Worm (Caenorhabditis elegans) whole organism, L1 larva: ENCODE results near the gene med-2.

Experiments used
- C16A3.4 ChIP-seq: fragments of 150-350 bp; optimal IDR thresholded peaks from 2 replicates; lab custom pipeline; 2014; ENCODE audit warnings: missing biosample characterization, missing genetic modification characterization
- C34B4.2 ChIP-seq: sonication (generic microtip); optimal IDR thresholded peaks from 2 replicates; lab custom pipeline; 2017; ENCODE audit warnings: mild to moderate bottlenecking, missing genetic modification characterization, missing compliant biosample characterization
- F16B12.6 ChIP-seq: fragments of 150-350 bp; optimal IDR thresholded peaks from 2 replicates; lab custom pipeline; 2014; ENCODE audit warnings: missing biosample characterization, missing genetic modification characterization
- Y116A8C.19 ChIP-seq: sonication (generic microtip); optimal IDR thresholded peaks from 2 replicates; lab custom pipeline; 2016; ENCODE audit warnings: missing compliant biosample characterization, missing genetic modification characterization, borderline replicate concordance
- aha-1 ChIP-seq: fragments of 150-350 bp; optimal IDR thresholded peaks from 2 replicates; lab custom pipeline; 2014; ENCODE audit warnings: missing biosample characterization, missing genetic modification characterization
- alr-1 ChIP-seq: fragments of 200-800 bp; sonication (Bioruptor generic); optimal IDR thresholded peaks from 2 replicates; lab custom pipeline; 2018; ENCODE audit warnings: borderline replicate concordance, mild to moderate bottlenecking, missing genetic modification characterization, missing compliant biosample characterization
- aly-2 ChIP-seq: fragments of 150-350 bp; optimal IDR thresholded peaks from 2 replicates; lab custom pipeline; 2014; ENCODE audit warnings: missing biosample characterization, missing genetic modification characterization
- ama-1 ChIP-seq: fragments of 150-350 bp; optimal IDR thresholded peaks from 2 replicates; lab custom pipeline; 2014
- ceh-8 ChIP-seq: fragments of 200-800 bp; sonication (Bioruptor generic); optimal IDR thresholded peaks from 2 replicates; lab custom pipeline; 2018; ENCODE audit warnings: mild to moderate bottlenecking, missing genetic modification characterization, moderate library complexity, missing compliant biosample characterization
- ces-1 ChIP-seq: fragments of 150-350 bp; optimal IDR thresholded peaks from 2 replicates; lab custom pipeline; 2014; ENCODE audit warnings: missing biosample characterization, missing genetic modification reagents, missing genetic modification characterization
- dsc-1 ChIP-seq: sonication (generic microtip); optimal IDR thresholded peaks from 2 replicates; lab custom pipeline; 2016; ENCODE audit warnings: mild to moderate bottlenecking, missing genetic modification characterization, missing compliant biosample characterization
- egl-27 ChIP-seq, 2 experiments: fragments of 150-350 bp in 1 of 2; sonication (generic microtip); optimal IDR thresholded peaks; 3 replicates each; lab custom pipeline; 2017 to 2018; ENCODE audit warnings: missing biosample characterization in 2 of 2, missing genetic modification characterization in 2 of 2, missing genetic modification reagents in 2 of 2
- elt-3 ChIP-seq, 6 experiments: fragments of 150-350 bp in 1 of 6; sonication (generic microtip); optimal IDR thresholded peaks; 2 replicates each; lab custom pipeline; 2017 to 2018; ENCODE audit warnings: missing biosample characterization in 6 of 6, missing genetic modification characterization in 6 of 6, inconsistent platforms in 1 of 6
- fkh-10 ChIP-seq: sonication (generic microtip); optimal IDR thresholded peaks from 2 replicates; lab custom pipeline; 2017; ENCODE audit warnings: missing biosample characterization, missing genetic modification reagents, missing genetic modification characterization
- fos-1 ChIP-seq: fragments of 150-350 bp; optimal IDR thresholded peaks from 2 replicates; lab custom pipeline; 2014; ENCODE audit warnings: missing biosample characterization, missing genetic modification characterization
- grh-1 ChIP-seq: fragments of 200-800 bp; sonication (Bioruptor generic); IDR thresholded peaks from 2 replicates; pipeline ENCODE4 v1.3.6; 2022; ENCODE audit warnings: missing genetic modification reagents, missing genetic modification characterization, missing compliant biosample characterization
- hlh-17 ChIP-seq: fragments of 200-800 bp; sonication (Bioruptor generic); optimal IDR thresholded peaks from 2 replicates; lab custom pipeline; 2018; ENCODE audit warnings: missing genetic modification characterization, mild to moderate bottlenecking, missing compliant biosample characterization, moderate library complexity, borderline replicate concordance
- hpl-2 ChIP-seq: fragments of 150-350 bp; optimal IDR thresholded peaks from 2 replicates; lab custom pipeline; 2014; ENCODE audit warnings: missing biosample characterization, missing genetic modification reagents, missing genetic modification characterization
- irx-1 ChIP-seq: sonication (generic microtip); optimal IDR thresholded peaks from 2 replicates; lab custom pipeline; 2016; ENCODE audit warnings: missing genetic modification characterization, missing compliant biosample characterization
- jun-1 ChIP-seq: fragments of 150-350 bp; optimal IDR thresholded peaks from 2 replicates; lab custom pipeline; 2014; ENCODE audit warnings: missing biosample characterization, missing genetic modification reagents, missing genetic modification characterization
- lin-13 ChIP-seq: fragments of 150-350 bp; optimal IDR thresholded peaks from 2 replicates; lab custom pipeline; 2014; ENCODE audit warnings: missing biosample characterization, missing genetic modification reagents, missing genetic modification characterization
- lin-15B ChIP-seq: fragments of 150-350 bp; sonication (generic microtip); optimal IDR thresholded peaks from 3 replicates; lab custom pipeline; 2014; ENCODE audit warnings: missing biosample characterization, missing genetic modification characterization
- lin-39 ChIP-seq: fragments of 150-350 bp; optimal IDR thresholded peaks from 2 replicates; lab custom pipeline; 2014; ENCODE audit warnings: missing biosample characterization, missing genetic modification reagents, missing genetic modification characterization
- mdl-1 ChIP-seq, 2 experiments: fragments of 150-350 bp; optimal IDR thresholded peaks; 2 replicates each; lab custom pipeline; 2014 to 2017; ENCODE audit warnings: missing biosample characterization in 2 of 2, missing genetic modification characterization in 2 of 2, inconsistent platforms in 1 of 2
- nhr-12 ChIP-seq: sonication (generic microtip); optimal IDR thresholded peaks from 2 replicates; lab custom pipeline; 2017; ENCODE audit warnings: missing biosample characterization, missing genetic modification characterization
- nhr-19 ChIP-seq: fragments of 200-800 bp; sonication (Bioruptor generic); conservative IDR thresholded peaks from 2 replicates; pipeline ENCODE4 v1.3.6; 2022; ENCODE audit warnings: missing genetic modification characterization, missing compliant biosample characterization
- nhr-20 ChIP-seq: sonication (generic microtip); optimal IDR thresholded peaks from 2 replicates; lab custom pipeline; 2016; ENCODE audit warnings: mild to moderate bottlenecking, missing genetic modification characterization, missing compliant biosample characterization
- nhr-28 ChIP-seq: fragments of 150-350 bp; optimal IDR thresholded peaks from 2 replicates; lab custom pipeline; 2014; ENCODE audit warnings: missing biosample characterization, missing genetic modification characterization
- nhr-71 ChIP-seq: sonication (generic microtip); optimal IDR thresholded peaks from 2 replicates; lab custom pipeline; 2016; ENCODE audit warnings: mild to moderate bottlenecking, missing genetic modification characterization, moderate library complexity, missing compliant biosample characterization
- nhr-77 ChIP-seq: fragments of 150-350 bp; optimal IDR thresholded peaks from 2 replicates; lab custom pipeline; 2014; ENCODE audit warnings: missing biosample characterization, missing genetic modification characterization
- nhr-90 ChIP-seq: sonication (generic microtip); optimal IDR thresholded peaks from 2 replicates; lab custom pipeline; 2016; ENCODE audit warnings: mild to moderate bottlenecking, missing genetic modification characterization, missing compliant biosample characterization; ENCODE audit not compliant: poor library complexity
- rnt-1 ChIP-seq: sonication (generic microtip); optimal IDR thresholded peaks from 2 replicates; lab custom pipeline; 2016; ENCODE audit warnings: mild to moderate bottlenecking, missing genetic modification characterization, moderate library complexity, missing compliant biosample characterization
- skn-1 ChIP-seq: fragments of 150-350 bp; optimal IDR thresholded peaks from 2 replicates; lab custom pipeline; 2014; ENCODE audit warnings: missing biosample characterization, missing genetic modification characterization
- snpc-4 ChIP-seq: fragments of 150-350 bp; optimal IDR thresholded peaks from 2 replicates; lab custom pipeline; 2014; ENCODE audit warnings: missing biosample characterization, missing genetic modification characterization
- sox-4 ChIP-seq: sonication (generic microtip); optimal IDR thresholded peaks from 2 replicates; lab custom pipeline; 2016; ENCODE audit warnings: missing genetic modification characterization, missing compliant biosample characterization
- sup-37 ChIP-seq: fragments of 200-800 bp; sonication (Bioruptor generic); optimal IDR thresholded peaks from 2 replicates; lab custom pipeline; 2018; ENCODE audit warnings: mild to moderate bottlenecking, missing genetic modification characterization, missing compliant biosample characterization
- swsn-7 ChIP-seq: sonication (generic microtip); optimal IDR thresholded peaks from 2 replicates; lab custom pipeline; 2016; ENCODE audit warnings: missing genetic modification characterization, missing compliant biosample characterization
- tbx-2 ChIP-seq: sonication (generic microtip); optimal IDR thresholded peaks from 2 replicates; lab custom pipeline; 2016; ENCODE audit warnings: missing genetic modification characterization, missing compliant biosample characterization
- unc-30 ChIP-seq: sonication (generic microtip); optimal IDR thresholded peaks from 2 replicates; lab custom pipeline; 2017; ENCODE audit warnings: missing biosample characterization, missing genetic modification characterization
- unc-86 ChIP-seq: sonication (generic microtip); optimal IDR thresholded peaks from 2 replicates; lab custom pipeline; 2016; ENCODE audit warnings: missing genetic modification characterization, missing compliant biosample characterization
- unc-98 ChIP-seq: fragments of 200-800 bp; sonication (Bioruptor generic); IDR thresholded peaks from 2 replicates; pipeline ENCODE4 v1.3.6; 2022; ENCODE audit warnings: missing genetic modification characterization, missing compliant biosample characterization
- zag-1 ChIP-seq: fragments of 150-350 bp; optimal IDR thresholded peaks from 2 replicates; lab custom pipeline; 2014; ENCODE audit warnings: missing biosample characterization, missing genetic modification characterization
- zip-4 ChIP-seq: fragments of 200-800 bp; sonication (Bioruptor generic); optimal IDR thresholded peaks from 2 replicates; lab custom pipeline; 2018; ENCODE audit warnings: mild to moderate bottlenecking, missing genetic modification characterization, moderate library complexity, missing compliant biosample characterization
- ztf-11 ChIP-seq, 2 experiments: sonication (generic microtip); optimal IDR thresholded peaks; 2 replicates each; lab custom pipeline; 2016 to 2017; ENCODE audit warnings: missing genetic modification characterization in 2 of 2, missing biosample characterization in 1 of 2, missing compliant biosample characterization in 1 of 2
- ztf-4 ChIP-seq: fragments of 150-350 bp; optimal IDR thresholded peaks from 2 replicates; lab custom pipeline; 2014; ENCODE audit warnings: missing biosample characterization, missing genetic modification characterization

The med-2 gene

DNA sequence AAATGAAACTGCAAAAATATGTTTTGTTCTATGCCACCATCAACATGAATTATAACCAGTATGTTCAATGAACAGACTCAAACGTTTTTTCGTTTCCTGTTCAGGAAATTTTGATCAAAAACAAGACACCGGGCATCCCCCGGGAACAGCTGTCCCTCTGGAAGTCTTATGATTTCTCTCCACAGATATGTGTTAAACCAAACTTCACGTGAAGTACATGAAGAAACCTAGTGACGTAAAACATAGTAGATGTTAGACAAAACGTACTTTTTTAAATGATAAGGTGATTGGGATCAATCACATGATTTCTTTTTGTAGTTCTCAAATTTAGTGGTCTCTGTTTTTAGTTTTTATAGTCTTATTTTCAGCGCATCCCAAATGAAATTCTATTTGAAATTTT, 14.2 kb downstream of the med-2 start (continued):
- TF ChIP-seq nhr-12 (tag; lab: Kevin White, UChicago) = no peak
- TF ChIP-seq egl-27 (tag; optimal IDR thresholded peaks at IDR 0.05; lab: Kevin White, UChicago) = no peak
- no peak for TF ChIP-seq aly-2
- peak; percentile 40 for TF ChIP-seq ztf-4
- TF ChIP-seq irx-1 (tag; lab: Kevin White, UChicago) = no peak
- TF ChIP-seq zip-4 (GFP tag; lab: Kevin White, UChicago) = no peak
- TF ChIP-seq grh-1 (GFP tag; lab: Robert Waterston, UW) = peak; percentile 50
- no peak for TF ChIP-seq Y116A8C.19 (tag; lab: Kevin White, UChicago)
- TF ChIP-seq lin-15B (tag; lab: Kevin White, UChicago) = no peak
- TF ChIP-seq ama-1 (lab: Kevin White, UChicago) = no peak
- TF ChIP-seq ztf-11 (tag; optimal IDR thresholded peaks at IDR 0.05; lab: Kevin White, UChicago) = no peak
- peak; percentile 91 for TF ChIP-seq nhr-71
- TF ChIP-seq dsc-1 (tag; lab: Kevin White, UChicago) = no peak
- peak; percentile 29 for TF ChIP-seq lin-39
- peak; percentile 83 for TF ChIP-seq nhr-20 (tag; lab: Kevin White, UChicago)
- TF ChIP-seq snpc-4 (tag; lab: Kevin White, UChicago) = no peak
- no peak for TF ChIP-seq aha-1
- no peak for TF ChIP-seq ces-1 (GFP tag; lab: Kevin White, UChicago)
- TF ChIP-seq C34B4.2 (tag; lab: Kevin White, UChicago) = no peak
- TF ChIP-seq sup-37 = no peak
- no peak for TF ChIP-seq F16B12.6 (tag; lab: Kevin White, UChicago)
- TF ChIP-seq mdl-1 (tag; optimal IDR thresholded peaks at IDR 0.05; lab: Kevin White, UChicago) = peak in 1 of 2 experiments; percentile 23
- TF ChIP-seq unc-30 = no peak
- TF ChIP-seq nhr-28 = no peak
- no peak for TF ChIP-seq sox-4 (tag; lab: Kevin White, UChicago)
- TF ChIP-seq swsn-7 = peak; percentile 12
- TF ChIP-seq fkh-10 (GFP tag; lab: Kevin White, UChicago) = no peak
- TF ChIP-seq C16A3.4 (tag; lab: Kevin White, UChicago) = no peak
- TF ChIP-seq nhr-19 (GFP tag; lab: Robert Waterston, UW) = peak; percentile 79
- no peak for TF ChIP-seq nhr-77 (tag; lab: Kevin White, UChicago)
- TF ChIP-seq fos-1 (tag; lab: Kevin White, UChicago) = peak; percentile 5
- TF ChIP-seq elt-3 (tag; optimal IDR thresholded peaks at IDR 0.05; lab: Kevin White, UChicago) = peak in 2 of 6 experiments; percentile 41 to 83
- TF ChIP-seq skn-1 = no peak
- peak; percentile 26 for TF ChIP-seq lin-13 (GFP tag; lab: Kevin White, UChicago)
- TF ChIP-seq alr-1 (tag; lab: Kevin White, UChicago) = no peak
- peak; percentile 44 for TF ChIP-seq nhr-90 (tag; lab: Kevin White, UChicago)
- TF ChIP-seq jun-1 (tag; lab: Kevin White, UChicago) = no peak
- TF ChIP-seq tbx-2 (tag; lab: Kevin White, UChicago) = peak; percentile 58
- no peak for TF ChIP-seq unc-98 (GFP tag; lab: Robert Waterston, UW)
- no peak for TF ChIP-seq hlh-17 (GFP tag; lab: Kevin White, UChicago)
- TF ChIP-seq ceh-8 (GFP tag; lab: Kevin White, UChicago) = no peak
- no peak for TF ChIP-seq unc-86
- no peak for TF ChIP-seq hpl-2 (GFP tag; lab: Kevin White, UChicago)
- no peak for TF ChIP-seq zag-1 (tag; lab: Kevin White, UChicago)

DNA sequence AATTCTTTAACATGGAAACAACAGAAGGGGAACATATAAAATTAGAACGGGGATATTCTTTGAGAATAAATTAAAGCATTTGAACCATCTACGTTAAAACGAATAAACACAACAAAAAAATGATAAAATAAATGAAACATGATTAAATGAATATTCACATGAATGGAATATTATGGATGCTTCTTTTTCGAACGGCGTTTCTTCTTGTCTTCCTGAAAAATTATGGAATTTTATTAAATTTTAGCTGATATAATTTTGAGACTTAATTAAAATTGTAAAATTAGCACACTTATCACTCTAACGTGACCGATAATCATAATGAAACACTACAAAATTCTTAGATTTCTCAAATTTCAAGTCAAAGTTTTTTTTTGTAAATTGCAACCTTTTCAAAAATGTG, 16.3 kb downstream of the med-2 start:
- TF ChIP-seq C34B4.2 (tag; lab: Kevin White, UChicago) (no peak), rnt-1 (no peak), aly-2 (peak; percentile 51), lin-39 (peak; percentile 26), mdl-1 (tag; optimal IDR thresholded peaks at IDR 0.05; lab: Kevin White, UChicago) (no peak)
